Worm (Caenorhabditis elegans) whole organism, L2 larva: Measurements from ENCODE around the gene tbx-8.

Experiments
- F13H6.1 ChIP-seq: sonication (generic microtip); optimal IDR thresholded peaks from 2 replicates; lab custom pipeline; 2016; ENCODE audit warnings: missing genetic modification characterization, missing compliant biosample characterization
- blmp-1 ChIP-seq: sonication (generic microtip); optimal IDR thresholded peaks from 2 replicates; lab custom pipeline; 2017; ENCODE audit warnings: missing genetic modification characterization, mild to moderate bottlenecking, missing compliant biosample characterization, antibody characterized with exemption, moderate library complexity; ENCODE audit not compliant: insufficient read depth
- mdl-1 ChIP-seq, 2 experiments: fragments of 150-350 bp in 1 of 2; sonication (generic microtip) in 1 of 2; optimal IDR thresholded peaks; 2 replicates each; lab custom pipeline; 2017; ENCODE audit warnings: missing biosample characterization in 2 of 2, missing genetic modification characterization in 2 of 2
- nhr-25 ChIP-seq: fragments of 150-350 bp; sonication (generic microtip); optimal IDR thresholded peaks from 3 replicates; lab custom pipeline; 2014; ENCODE audit warnings: missing biosample characterization, missing genetic modification characterization
- skn-1 ChIP-seq: sonication (generic microtip); optimal IDR thresholded peaks from 2 replicates; lab custom pipeline; 2017; ENCODE audit warnings: missing biosample characterization, missing genetic modification characterization
- unc-55 ChIP-seq: fragments of 150-350 bp; sonication (generic microtip); optimal IDR thresholded peaks from 3 replicates; lab custom pipeline; 2014; ENCODE audit warnings: missing biosample characterization, missing genetic modification reagents, missing genetic modification characterization
- unc-62 ChIP-seq: fragments of 150-350 bp; optimal IDR thresholded peaks from 2 replicates; lab custom pipeline; 2014; ENCODE audit warnings: missing biosample characterization, missing genetic modification reagents, missing genetic modification characterization

- TF ChIP-seq blmp-1 (tag; lab: Kevin White, UChicago) (no peak), nhr-25 (tag; lab: Kevin White, UChicago) (no peak), mdl-1 (tag; optimal IDR thresholded peaks at IDR 0.05; lab: Kevin White, UChicago) (no peak), unc-55 (GFP tag; lab: Kevin White, UChicago) (no peak), unc-62 (no peak), F13H6.1 (tag; lab: Kevin White, UChicago) (no peak), skn-1 (tag; lab: Kevin White, UChicago) (no peak)
Observed at ce11 chrIII:10335086-10335485, 12.1 kb upstream of the tbx-8 start, which contains the start of gene ced-9.
